Worm (Caenorhabditis elegans): ENCODE measurements around the gene F49C12.1.

The F49C12.1 gene

ce11 chrIV:9330755-9331154, 34.6 kb upstream of the F49C12.1 start, which contains the start of gene nspg-7.1:
nspg-7.1 (minus strand) TSS chrIV:9330855.
- TF ChIP-seq tbx-37 (GFP tag; conservative IDR thresholded peaks at IDR 0.05) (no peak), ama-1 (optimal IDR thresholded peaks at IDR 0.05) (no peak), tra-4 (tag; optimal IDR thresholded peaks at IDR 0.05) (no peak), tbx-11 (GFP tag; IDR thresholded peaks at IDR 0.05) (no peak), ceh-13 (GFP tag; optimal IDR thresholded peaks at IDR 0.05) (no peak), pes-1 (GFP tag; IDR thresholded peaks at IDR 0.05) (no peak), hmg-4 (GFP tag; optimal IDR thresholded peaks at IDR 0.05) (no peak)

ce11 chrIV:9327706-9328105, 31.6 kb upstream of the F49C12.1 start, which contains the start of gene clec-183:
clec-183 (plus strand) TSS chrIV:9328006.
- TF ChIP-seq hnd-1 (tag; optimal IDR thresholded peaks at IDR 0.05) (no peak), ama-1 (optimal IDR thresholded peaks at IDR 0.05) (no peak), F13C5.2 (tag; optimal IDR thresholded peaks at IDR 0.05) (no peak), ets-7 (tag; optimal IDR thresholded peaks at IDR 0.05) (no peak), ceh-36 (tag; optimal IDR thresholded peaks at IDR 0.05) (no peak), tbx-37 (GFP tag; conservative IDR thresholded peaks at IDR 0.05) (no peak)

ce11 chrIV:9323989-9324506, 27.9 kb upstream of the F49C12.1 start, which contains the start of the genes nspg-11 and F49C12.15:
nspg-11 (minus strand) TSS chrIV:9324089.
F49C12.15 (plus strand) TSS chrIV:9324456.
- TF ChIP-seq hnd-1 (tag; optimal IDR thresholded peaks at IDR 0.05) (no peak), ama-1 (optimal IDR thresholded peaks at IDR 0.05) (no peak), hmg-4 (GFP tag; optimal IDR thresholded peaks at IDR 0.05) (no peak), F13C5.2 (tag; optimal IDR thresholded peaks at IDR 0.05) (no peak), ceh-36 (tag; optimal IDR thresholded peaks at IDR 0.05) (no peak)

ce11 chrIV:9322489-9322888, 26.3 kb upstream of the F49C12.1 start:
- TF ChIP-seq hmbx-1 (tag; optimal IDR thresholded peaks at IDR 0.05) (no peak), tbx-11 (GFP tag; IDR thresholded peaks at IDR 0.05) (no peak), ceh-36 (tag; optimal IDR thresholded peaks at IDR 0.05) (no peak), hnd-1 (tag; optimal IDR thresholded peaks at IDR 0.05) (no peak), flt-1 (GFP tag; IDR thresholded peaks at IDR 0.05) (no peak)

- no peak for TF ChIP-seq flt-1 (GFP tag; IDR thresholded peaks at IDR 0.05)
- TF ChIP-seq tbx-37 (GFP tag; conservative IDR thresholded peaks at IDR 0.05), result no peak
- TF ChIP-seq sea-1 (GFP tag; conservative IDR thresholded peaks at IDR 0.05), result no peak
- TF ChIP-seq pes-1 (GFP tag; IDR thresholded peaks at IDR 0.05), result no peak
- TF ChIP-seq aly-1 (tag; optimal IDR thresholded peaks at IDR 0.05), result no peak
- no peak for TF ChIP-seq hnd-1 (tag; optimal IDR thresholded peaks at IDR 0.05)
- TF ChIP-seq hmg-4 (GFP tag; optimal IDR thresholded peaks at IDR 0.05), result no peak
- no peak for TF ChIP-seq ama-1 (optimal IDR thresholded peaks at IDR 0.05)
- no peak for TF ChIP-seq ceh-36 (tag; optimal IDR thresholded peaks at IDR 0.05)
- TF ChIP-seq ceh-13 (GFP tag; optimal IDR thresholded peaks at IDR 0.05), result no peak
- TF ChIP-seq F13C5.2 (tag; optimal IDR thresholded peaks at IDR 0.05), result no peak
Measured at ce11 chrIV:9321039-9321851, 25.1 kb upstream of the F49C12.1 start, which contains the start of the genes F49C12.12 and vha-17. F49C12.12 (minus strand) TSS chrIV:9321089. vha-17 (plus strand) TSS chrIV:9321801.

ce11 chrIV:9320023-9320422, 23.9 kb upstream of the F49C12.1 start:
- TF ChIP-seq flt-1 (GFP tag; IDR thresholded peaks at IDR 0.05) (no peak), tra-4 (tag; optimal IDR thresholded peaks at IDR 0.05) (no peak), ceh-13 (GFP tag; optimal IDR thresholded peaks at IDR 0.05) (no peak), ets-7 (tag; optimal IDR thresholded peaks at IDR 0.05) (no peak), aly-1 (tag; optimal IDR thresholded peaks at IDR 0.05) (no peak), tbx-37 (GFP tag; conservative IDR thresholded peaks at IDR 0.05) (no peak), hmbx-1 (tag; optimal IDR thresholded peaks at IDR 0.05) (no peak)

ce11 chrIV:9319080-9319479, 22.9 kb upstream of the F49C12.1 start, which contains the start of the genes F49C12.11 and nemt-1:
F49C12.11 (plus strand) TSS chrIV:9319380.
nemt-1 (minus strand) TSS chrIV:9319439.
- TF ChIP-seq aly-1 (tag; optimal IDR thresholded peaks at IDR 0.05) (no peak), tbx-11 (GFP tag; IDR thresholded peaks at IDR 0.05) (no peak), B0310.2 (tag; optimal IDR thresholded peaks at IDR 0.05) (no peak), hmg-4 (GFP tag; optimal IDR thresholded peaks at IDR 0.05) (no peak), flt-1 (GFP tag; IDR thresholded peaks at IDR 0.05) (no peak), tbx-37 (GFP tag; conservative IDR thresholded peaks at IDR 0.05) (no peak), tra-4 (tag; optimal IDR thresholded peaks at IDR 0.05) (no peak), ama-1 (optimal IDR thresholded peaks at IDR 0.05) (no peak), hmbx-1 (tag; optimal IDR thresholded peaks at IDR 0.05) (no peak), hnd-1 (tag; optimal IDR thresholded peaks at IDR 0.05) (no peak), ets-7 (tag; optimal IDR thresholded peaks at IDR 0.05) (no peak)

- TF ChIP-seq aly-1 (tag; optimal IDR thresholded peaks at IDR 0.05) (no peak), tbx-37 (GFP tag; conservative IDR thresholded peaks at IDR 0.05) (no peak), sea-1 (GFP tag; conservative IDR thresholded peaks at IDR 0.05) (no peak), ceh-36 (tag; optimal IDR thresholded peaks at IDR 0.05) (no peak), B0310.2 (tag; optimal IDR thresholded peaks at IDR 0.05) (no peak), ceh-13 (GFP tag; optimal IDR thresholded peaks at IDR 0.05) (no peak), F13C5.2 (tag; optimal IDR thresholded peaks at IDR 0.05) (no peak), tbx-11 (GFP tag; IDR thresholded peaks at IDR 0.05) (no peak), pes-1 (GFP tag; IDR thresholded peaks at IDR 0.05) (no peak)
Measured at ce11 chrIV:9318147-9318546, 22.0 kb upstream of the F49C12.1 start.
